Worm (Caenorhabditis elegans) whole organism, L3 larva: ENCODE measurements around the gene B0252.8.

Source experiments
- ceh-28 ChIP-seq: fragments of 150-350 bp; optimal IDR thresholded peaks from 2 replicates; lab custom pipeline; 2014; ENCODE audit warnings: missing biosample characterization, missing genetic modification reagents, missing genetic modification characterization
- ceh-82 ChIP-seq: fragments of 150-350 bp; optimal IDR thresholded peaks from 2 replicates; lab custom pipeline; 2014; ENCODE audit warnings: missing biosample characterization, missing genetic modification characterization
- ceh-9 ChIP-seq: sonication (generic microtip); optimal IDR thresholded peaks from 2 replicates; lab custom pipeline; 2018; ENCODE audit warnings: missing biosample characterization, missing genetic modification characterization
- egl-27 ChIP-seq: sonication (generic microtip); optimal IDR thresholded peaks from 4 replicates; lab custom pipeline; 2017; ENCODE audit warnings: missing biosample characterization, missing genetic modification reagents, missing genetic modification characterization
- elt-2 ChIP-seq: sonication (generic microtip); optimal IDR thresholded peaks from 2 replicates; lab custom pipeline; 2016; ENCODE audit warnings: missing genetic modification reagents, mild to moderate bottlenecking, missing genetic modification characterization, missing compliant biosample characterization
- fkh-2 ChIP-seq: fragments of 150-350 bp; optimal IDR thresholded peaks from 2 replicates; lab custom pipeline; 2014; ENCODE audit warnings: missing biosample characterization, missing genetic modification reagents, missing genetic modification characterization
- nfya-1 ChIP-seq: sonication (generic microtip); optimal IDR thresholded peaks from 2 replicates; lab custom pipeline; 2017; ENCODE audit warnings: missing genetic modification characterization, mild to moderate bottlenecking, missing compliant biosample characterization, antibody characterized with exemption, moderate library complexity; ENCODE audit not compliant: insufficient read depth
- nhr-23 ChIP-seq: fragments of 150-350 bp; optimal IDR thresholded peaks from 2 replicates; lab custom pipeline; 2014; ENCODE audit warnings: missing biosample characterization, missing genetic modification reagents, missing genetic modification characterization

Gene B0252.8

DNA sequence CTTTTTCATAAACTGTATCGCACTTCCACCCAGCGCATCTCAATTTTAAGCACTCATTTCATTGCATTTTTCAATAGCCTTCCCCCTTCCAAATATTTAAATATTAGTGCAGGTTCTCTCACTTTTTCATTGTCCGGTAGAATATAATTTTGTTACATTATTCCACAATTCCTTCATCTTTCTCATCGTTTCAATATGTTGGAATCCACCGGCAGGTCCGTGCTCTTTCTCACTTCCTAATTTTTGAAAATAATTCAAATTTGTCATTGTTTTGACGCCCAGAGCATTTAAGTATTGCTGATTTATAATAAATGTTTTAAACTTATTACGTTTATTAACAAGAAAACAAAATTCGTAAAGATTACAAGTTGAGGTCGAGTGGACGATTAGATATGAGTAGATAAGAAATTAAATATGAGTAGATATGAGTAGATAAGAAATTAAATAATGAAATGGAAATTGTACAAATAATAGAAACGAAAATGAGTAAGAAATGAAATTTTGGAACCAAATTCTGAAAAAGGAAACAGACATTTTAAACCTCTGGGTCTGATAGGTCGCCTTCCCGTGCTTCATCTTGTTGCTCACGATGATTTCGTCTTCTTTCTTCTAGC lies 39.2 kb downstream of the B0252.8 start:
- TF ChIP-seq ceh-82, result no peak
- TF ChIP-seq elt-2 (tag; lab: Kevin White, UChicago), result peak; percentile 42

- no peak for TF ChIP-seq nhr-23 (tag; lab: Kevin White, UChicago)
- no peak for TF ChIP-seq elt-2 (tag; lab: Kevin White, UChicago)
- TF ChIP-seq egl-27 (tag; lab: Kevin White, UChicago), result no peak
- TF ChIP-seq ceh-28 (tag; lab: Kevin White, UChicago), result no peak
- TF ChIP-seq nfya-1 (tag; lab: Kevin White, UChicago), result no peak
- no peak for TF ChIP-seq ceh-9
These were observed 42.2 kb downstream of the B0252.8 start for ce11 chrII:6958136-6958535.

- no peak for TF ChIP-seq fkh-2 (tag; lab: Kevin White, UChicago)
These were observed 49.6 kb downstream of the B0252.8 start, which contains the start of gene tra-2 for ce11 chrII:6965573-6965972. tra-2 (minus strand) TSS chrII:6965673.
